Worm (Caenorhabditis elegans) whole organism, early embryonic: ENCODE results near the gene F28C1.3.

Experiments
- B0310.2 ChIP-seq: sonication (generic microtip); optimal IDR thresholded peaks from 2 replicates; lab custom pipeline; 2016; ENCODE audit warnings: mild to moderate bottlenecking, missing genetic modification characterization, missing compliant biosample characterization
- aly-1 ChIP-seq: sonication (generic microtip); optimal IDR thresholded peaks from 2 replicates; lab custom pipeline; 2016; ENCODE audit warnings: missing genetic modification characterization, missing compliant biosample characterization
- ama-1 ChIP-seq: fragments of 150-350 bp; optimal IDR thresholded peaks from 2 replicates; lab custom pipeline; 2014
- ets-7 ChIP-seq: sonication (generic microtip); optimal IDR thresholded peaks from 2 replicates; lab custom pipeline; 2016; ENCODE audit warnings: missing genotype, missing genetic modification characterization, missing compliant biosample characterization
- flt-1 ChIP-seq: fragments of 200-800 bp; sonication (Bioruptor generic); IDR thresholded peaks from 2 replicates; pipeline ENCODE4 v1.3.6; 2022; ENCODE audit warnings: missing genetic modification characterization, missing compliant biosample characterization
- hnd-1 ChIP-seq: sonication (generic microtip); optimal IDR thresholded peaks from 2 replicates; lab custom pipeline; 2016; ENCODE audit warnings: missing genetic modification characterization, missing compliant biosample characterization
- scrt-1 ChIP-seq: fragments of 200-800 bp; sonication (Bioruptor generic); IDR thresholded peaks from 2 replicates; pipeline ENCODE4 v1.3.6; 2022; ENCODE audit warnings: missing genetic modification characterization, missing compliant biosample characterization
- sea-1 ChIP-seq: fragments of 200-800 bp; sonication (Bioruptor generic); conservative IDR thresholded peaks from 2 replicates; pipeline ENCODE4 v1.3.6; 2022; ENCODE audit warnings: missing genetic modification characterization, missing compliant biosample characterization

DNA sequence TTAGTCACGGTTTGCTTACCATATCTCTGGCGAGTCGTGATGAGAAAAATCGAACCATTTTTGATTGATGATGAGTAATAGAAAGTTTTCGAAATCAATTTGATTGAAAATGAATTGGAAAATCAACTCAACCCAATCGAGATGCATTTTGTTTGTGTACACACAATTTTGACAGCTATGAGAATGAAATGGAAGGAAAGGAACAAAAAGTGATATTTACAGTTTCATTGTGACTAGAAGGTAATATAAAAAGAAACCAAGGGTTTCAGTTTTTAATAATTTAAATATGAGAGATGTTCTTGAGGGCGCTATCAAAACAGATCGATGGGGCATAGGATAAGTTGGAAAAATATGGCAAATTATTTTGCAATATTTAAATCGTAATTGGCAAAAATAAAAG lies 48.7 kb downstream of the F28C1.3 start, which contains the start of gene cal-1:
- TF ChIP-seq ama-1 (no peak), hnd-1 (tag; lab: Kevin White, UChicago) (no peak), scrt-1 (GFP tag; lab: Robert Waterston, UW) (no peak), ets-7 (no peak), B0310.2 (tag; lab: Kevin White, UChicago) (no peak), aly-1 (no peak), sea-1 (no peak), flt-1 (GFP tag; lab: Robert Waterston, UW) (no peak)
